Fruit fly (Drosophila melanogaster) whole organism, embryonic: ENCODE measurements around the gene Slu7.
A peak's percentile ranks its signal among the peaks of the same experiment; 100 is the strongest.

Experiments
- B-H1 ChIP-seq: fragments of 200-800 bp; sonication (Bioruptor generic); IDR thresholded peaks from 3 replicates; pipeline ENCODE4 v1.3.6; 2022; ENCODE audit warnings: missing biosample characterization, missing genetic modification characterization
- CG10431 ChIP-seq: fragments of 200-800 bp; sonication (Bioruptor generic); optimal IDR thresholded peaks from 3 replicates; lab custom pipeline; 2018; ENCODE audit warnings: missing biosample characterization, mild to moderate bottlenecking, missing genetic modification characterization
- CG10654 ChIP-seq: fragments of 200-800 bp; sonication (Bioruptor generic); optimal IDR thresholded peaks from 2 replicates; lab custom pipeline; 2016; ENCODE audit warnings: missing biosample characterization, missing genetic modification characterization
- CG11456 ChIP-seq: fragments of 200-800 bp; sonication (Bioruptor generic); IDR thresholded peaks from 3 replicates; pipeline ENCODE4 v1.3.6; 2022; ENCODE audit warnings: missing biosample characterization, missing genetic modification characterization
- CG14014 ChIP-seq: fragments of 200-800 bp; sonication (Bioruptor generic); IDR thresholded peaks from 2 replicates; pipeline ENCODE4 v1.3.6; 2022; ENCODE audit warnings: missing biosample characterization, missing genetic modification characterization
- CG14667 ChIP-seq: fragments of 200-800 bp; sonication (Bioruptor generic); IDR thresholded peaks from 2 replicates; pipeline ENCODE4 v1.3.6; 2022; ENCODE audit warnings: missing biosample characterization, missing genetic modification characterization
- CG1647 ChIP-seq: fragments of 200-800 bp; sonication (Bioruptor generic); optimal IDR thresholded peaks from 3 replicates; lab custom pipeline; 2016; ENCODE audit warnings: missing biosample characterization, missing genetic modification characterization
- CG2120 ChIP-seq: fragments of 200-800 bp; sonication (Bioruptor generic); optimal IDR thresholded peaks from 3 replicates; lab custom pipeline; 2016; ENCODE audit warnings: missing biosample characterization, missing genetic modification characterization
- CG2875 ChIP-seq: fragments of 200-800 bp; sonication (Bioruptor generic); optimal IDR thresholded peaks from 2 replicates; lab custom pipeline; 2017; ENCODE audit warnings: missing biosample characterization, mild to moderate bottlenecking, missing genetic modification characterization, missing genetic modification reagents
- CG33557 ChIP-seq: fragments of 200-800 bp; sonication (Bioruptor generic); optimal IDR thresholded peaks from 2 replicates; lab custom pipeline; 2019; ENCODE audit warnings: missing biosample characterization, mild to moderate bottlenecking, missing genetic modification characterization, moderate library complexity
- CG42726 ChIP-seq: fragments of 200-800 bp; sonication (Bioruptor generic); IDR thresholded peaks from 2 replicates; pipeline ENCODE4 v1.3.6; 2022; ENCODE audit warnings: missing biosample characterization, missing genetic modification characterization; ENCODE audit not compliant: partially characterized antibody
- CG4360 ChIP-seq: fragments of 200-800 bp; sonication (Bioruptor generic); IDR thresholded peaks from 2 replicates; pipeline ENCODE4 v1.3.6; 2022; ENCODE audit warnings: missing biosample characterization, missing genetic modification characterization
- CG4424 ChIP-seq: fragments of 200-800 bp; sonication (Bioruptor generic); optimal IDR thresholded peaks from 3 replicates; lab custom pipeline; 2016; ENCODE audit warnings: missing biosample characterization, missing genetic modification characterization
- CG4617 ChIP-seq: fragments of 200-800 bp; sonication (Bioruptor generic); optimal IDR thresholded peaks from 3 replicates; lab custom pipeline; 2016; ENCODE audit warnings: missing biosample characterization, missing genetic modification characterization, borderline replicate concordance
- CG4820 ChIP-seq: fragments of 200-800 bp; sonication (Bioruptor generic); optimal IDR thresholded peaks from 3 replicates; lab custom pipeline; 2016; ENCODE audit warnings: missing biosample characterization, missing genetic modification characterization
- CG6791 ChIP-seq: fragments of 200-800 bp; sonication (Bioruptor generic); IDR thresholded peaks from 3 replicates; pipeline ENCODE4 v1.3.6; 2022; ENCODE audit warnings: missing biosample characterization, missing genetic modification characterization; ENCODE audit not compliant: partially characterized antibody
- CG6854 ChIP-seq: fragments of 200-800 bp; sonication (Bioruptor generic); optimal IDR thresholded peaks from 3 replicates; lab custom pipeline; 2017; ENCODE audit warnings: missing biosample characterization, mild to moderate bottlenecking, missing genetic modification characterization
- CG7271 ChIP-seq: fragments of 200-800 bp; sonication (Bioruptor generic); optimal IDR thresholded peaks from 2 replicates; lab custom pipeline; 2018; ENCODE audit warnings: missing biosample characterization, mild to moderate bottlenecking, missing genetic modification characterization, moderate library complexity
- CG8944 ChIP-seq: fragments of 200-800 bp; sonication (Bioruptor generic); optimal IDR thresholded peaks from 3 replicates; lab custom pipeline; 2016; ENCODE audit warnings: missing biosample characterization, missing genetic modification characterization
- CG9215 ChIP-seq: fragments of 200-800 bp; sonication (Bioruptor generic); IDR thresholded peaks from 2 replicates; pipeline ENCODE4 v1.3.6; 2022; ENCODE audit warnings: missing biosample characterization, missing genetic modification characterization
- Dip3 ChIP-seq: fragments of 200-800 bp; sonication (Bioruptor generic); optimal IDR thresholded peaks from 3 replicates; lab custom pipeline; 2016; ENCODE audit warnings: missing biosample characterization, missing genetic modification characterization
- Dref ChIP-seq: fragments of 200-800 bp; sonication (Bioruptor generic); IDR thresholded peaks from 2 replicates; pipeline ENCODE4 v1.3.6; 2022; ENCODE audit warnings: missing biosample characterization, missing genetic modification characterization
- Eip74EF ChIP-seq, 2 experiments: fragments of 200-800 bp in 1 of 2; fragments of >200 bp in 1 of 2; sonication (Bioruptor generic) in 1 of 2; optimal IDR thresholded peaks; 2 replicates each; lab custom pipeline; 2017 to 2019; ENCODE audit warnings: missing biosample characterization in 2 of 2, missing genetic modification characterization in 2 of 2, mild to moderate bottlenecking in 1 of 2, moderate library complexity in 1 of 2
- Gsc ChIP-seq: fragments of 200-800 bp; sonication (Bioruptor generic); IDR thresholded peaks from 2 replicates; pipeline ENCODE4 v1.3.6; 2022; ENCODE audit warnings: missing biosample characterization, missing genetic modification characterization
- Med ChIP-seq: fragments of 200-800 bp; sonication (Bioruptor generic); peaks from one replicate; lab custom pipeline; 2016; ENCODE audit warnings: missing biosample characterization, missing genetic modification characterization, mild to moderate bottlenecking, inconsistent platforms, moderate library complexity
- Mes4 ChIP-seq: fragments of 200-800 bp; sonication (Bioruptor generic); optimal IDR thresholded peaks from 2 replicates; lab custom pipeline; 2016; ENCODE audit warnings: missing biosample characterization, missing genetic modification characterization
- NC2α ChIP-seq: fragments of 200-800 bp; sonication (Bioruptor generic); optimal IDR thresholded peaks from 2 replicates; lab custom pipeline; 2016; ENCODE audit warnings: missing biosample characterization, missing genetic modification characterization
- Oli ChIP-seq: fragments of 200-800 bp; sonication (Bioruptor generic); optimal IDR thresholded peaks from 2 replicates; lab custom pipeline; 2018; ENCODE audit warnings: missing biosample characterization, mild to moderate bottlenecking, missing genetic modification characterization, moderate library complexity
- Tbp ChIP-seq: fragments of >200 bp; optimal IDR thresholded peaks from 2 replicates; lab custom pipeline; 2018; ENCODE audit warnings: missing biosample characterization, missing genetic modification characterization
- Xrp1 ChIP-seq: fragments of 200-800 bp; sonication (Bioruptor generic); IDR thresholded peaks from 2 replicates; pipeline ENCODE4 v1.3.6; 2022; ENCODE audit warnings: missing biosample characterization, missing genetic modification characterization
- amos ChIP-seq: fragments of 200-800 bp; sonication (Bioruptor generic); IDR thresholded peaks from 2 replicates; pipeline ENCODE4 v1.3.6; 2022; ENCODE audit warnings: missing biosample characterization, missing genetic modification characterization; ENCODE audit not compliant: partially characterized antibody
- ash1 ChIP-seq: fragments of 200-800 bp; sonication (Bioruptor generic); optimal IDR thresholded peaks from 2 replicates; lab custom pipeline; 2018; ENCODE audit warnings: missing biosample characterization, mild to moderate bottlenecking, missing genetic modification characterization
- cas ChIP-seq: fragments of 200-800 bp; sonication (Bioruptor generic); IDR thresholded peaks from 2 replicates; pipeline ENCODE4 v1.3.6; 2022; ENCODE audit warnings: missing biosample characterization, missing genetic modification characterization
- cg ChIP-seq: fragments of 200-800 bp; sonication (Bioruptor generic); optimal IDR thresholded peaks from 3 replicates; lab custom pipeline; 2019; ENCODE audit warnings: missing biosample characterization, mild to moderate bottlenecking, missing genetic modification characterization, moderate library complexity
- chinmo ChIP-seq: fragments of 200-800 bp; sonication (Bioruptor generic); IDR thresholded peaks from 4 replicates; pipeline ENCODE4 v1.3.6; 2022; ENCODE audit warnings: missing biosample characterization, missing genetic modification characterization; ENCODE audit not compliant: partially characterized antibody
- dmrt11E ChIP-seq: fragments of 200-800 bp; sonication (Bioruptor generic); optimal IDR thresholded peaks from 3 replicates; lab custom pipeline; 2018; ENCODE audit warnings: missing biosample characterization, mild to moderate bottlenecking, missing genetic modification characterization, moderate library complexity
- ems ChIP-seq: fragments of 200-800 bp; sonication (Bioruptor generic); optimal IDR thresholded peaks from 3 replicates; lab custom pipeline; 2016; ENCODE audit warnings: missing biosample characterization, missing genetic modification characterization
- eve ChIP-seq, 2 experiments: fragments of >200 bp; optimal IDR thresholded peaks; 2 replicates each; lab custom pipeline; 2017; ENCODE audit warnings: missing biosample characterization in 2 of 2, missing genetic modification characterization in 2 of 2
- eyg ChIP-seq: fragments of 200-800 bp; sonication (Bioruptor generic); optimal IDR thresholded peaks from 3 replicates; lab custom pipeline; 2016; ENCODE audit warnings: missing biosample characterization, missing genetic modification characterization
- h ChIP-seq: fragments of >200 bp; optimal IDR thresholded peaks from 2 replicates; lab custom pipeline; 2017
- jing ChIP-seq: fragments of 200-800 bp; sonication (Bioruptor generic); optimal IDR thresholded peaks from 2 replicates; lab custom pipeline; 2018; ENCODE audit warnings: missing biosample characterization, mild to moderate bottlenecking, missing genetic modification characterization
- lola ChIP-seq, 3 experiments: fragments of >200 bp in 2 of 3; fragments of 200-800 bp in 1 of 3; sonication (Bioruptor generic) in 1 of 3; optimal IDR thresholded peaks; 2 replicates each; lab custom pipeline; 2017 to 2019; ENCODE audit warnings: missing biosample characterization in 3 of 3, missing genetic modification characterization in 3 of 3, mild to moderate bottlenecking in 1 of 3, moderate library complexity in 1 of 3
- luna ChIP-seq: fragments of 200-800 bp; sonication (Bioruptor generic); optimal IDR thresholded peaks from 2 replicates; lab custom pipeline; 2016; ENCODE audit warnings: missing biosample characterization, missing genetic modification characterization
- maf-S ChIP-seq: fragments of 200-800 bp; sonication (Bioruptor generic); optimal IDR thresholded peaks from 2 replicates; lab custom pipeline; 2016; ENCODE audit warnings: missing biosample characterization, missing genetic modification characterization
- nerfin-2 ChIP-seq: fragments of 200-800 bp; sonication (Bioruptor generic); IDR thresholded peaks from 2 replicates; pipeline ENCODE4 v1.3.6; 2022; ENCODE audit warnings: missing biosample characterization, missing genetic modification characterization; ENCODE audit not compliant: partially characterized antibody
- pros ChIP-seq: fragments of 200-800 bp; sonication (Bioruptor generic); optimal IDR thresholded peaks from 3 replicates; lab custom pipeline; 2019; ENCODE audit warnings: missing biosample characterization, mild to moderate bottlenecking, missing genetic modification characterization, moderate library complexity
- ranshi ChIP-seq: fragments of 200-800 bp; sonication (Bioruptor generic); IDR thresholded peaks from 2 replicates; pipeline ENCODE4 v1.3.6; 2022; ENCODE audit warnings: missing biosample characterization, missing genetic modification characterization
- so ChIP-seq: fragments of 200-800 bp; sonication (Bioruptor generic); IDR thresholded peaks from 3 replicates; pipeline ENCODE4 v1.3.6; 2022; ENCODE audit warnings: missing biosample characterization, missing genetic modification characterization
- tap ChIP-seq: fragments of 200-800 bp; optimal IDR thresholded peaks from 3 replicates; lab custom pipeline; 2019; ENCODE audit warnings: missing biosample characterization, mild to moderate bottlenecking, missing genetic modification characterization, moderate library complexity
- wek ChIP-seq: fragments of 200-800 bp; sonication (Bioruptor generic); optimal IDR thresholded peaks from 3 replicates; lab custom pipeline; 2018; ENCODE audit warnings: missing biosample characterization, mild to moderate bottlenecking, missing genetic modification characterization, moderate library complexity

The Slu7 gene

dm6 chr3R:29038960-29039581 is at the start of gene Slu7, which contains the start of gene Pkc98E (continued):
- no peak for TF ChIP-seq pros (GFP tag; lab: Kevin White, UChicago)
- peak; percentile 52 for TF ChIP-seq CG10654
- TF ChIP-seq CG9215 (GFP tag; lab: Robert Waterston, UW): peak; percentile 65
- TF ChIP-seq CG7271 (tag; lab: Kevin White, UChicago): no peak
- TF ChIP-seq amos: peak; percentile 94
- TF ChIP-seq ems (GFP tag; lab: Kevin White, UChicago): peak; percentile 49
- TF ChIP-seq ash1 (GFP tag; lab: Kevin White, UChicago): no peak
- no peak for TF ChIP-seq Gsc
- no peak for TF ChIP-seq B-H1
- TF ChIP-seq CG11456 (GFP tag; lab: Robert Waterston, UW): peak; percentile 74
- TF ChIP-seq tap (tag; lab: Kevin White, UChicago): peak; percentile 45
- TF ChIP-seq wek (GFP tag; lab: Kevin White, UChicago): no peak
- TF ChIP-seq cas (GFP tag; lab: Robert Waterston, UW): peak; percentile 49; the same call in 1 of the 2 replicates
- TF ChIP-seq Dip3 (GFP tag; lab: Kevin White, UChicago): peak; percentile 73
- peak; percentile 96 for TF ChIP-seq Med (GFP tag; lab: Kevin White, UChicago)
- TF ChIP-seq CG10431 (GFP tag; lab: Kevin White, UChicago): no peak
- TF ChIP-seq ranshi (GFP tag; lab: Robert Waterston, UW): no peak
- peak; percentile 80 for TF ChIP-seq nerfin-2 (GFP tag; lab: Robert Waterston, UW)
- TF ChIP-seq Xrp1 (GFP tag; lab: Robert Waterston, UW): peak; percentile 70
- TF ChIP-seq CG6791 (GFP tag; lab: Robert Waterston, UW): peak; percentile 95
- TF ChIP-seq eyg (GFP tag; lab: Kevin White, UChicago): peak; percentile 45
- TF ChIP-seq CG4617: peak; percentile 97
- TF ChIP-seq CG14667 (GFP tag; lab: Robert Waterston, UW): 0 out of 2 replicates have a peak, but pooled peaks have one; percentile 12
- no peak for TF ChIP-seq Oli (tag; lab: Kevin White, UChicago)
- peak; percentile 79; the same call in 1 of the 2 replicates for TF ChIP-seq CG42726
- no peak for TF ChIP-seq CG6854
- peak; percentile 57 for TF ChIP-seq CG8944 (GFP tag; lab: Kevin White, UChicago)
- no peak for TF ChIP-seq CG4820
- peak; percentile 50 for TF ChIP-seq CG1647 (GFP tag; lab: Kevin White, UChicago)
- 0 out of 2 replicates have a peak, but pooled peaks have one; percentile 6 for TF ChIP-seq CG4360 (GFP tag; lab: Robert Waterston, UW)
- peak; percentile 86 for TF ChIP-seq CG2120 (GFP tag; lab: Kevin White, UChicago)
- peak in 1 of 3 experiments; percentile 68 for TF ChIP-seq lola (GFP tag; optimal IDR thresholded peaks at IDR 0.05; lab: Kevin White, UChicago)
- peak; percentile 64 for TF ChIP-seq Mes4 (GFP tag; lab: Kevin White, UChicago)
- TF ChIP-seq NC2α: no peak
- TF ChIP-seq luna (GFP tag; lab: Kevin White, UChicago): peak; percentile 60
- no peak for TF ChIP-seq so (GFP tag; lab: Robert Waterston, UW)
- TF ChIP-seq jing (GFP tag; lab: Kevin White, UChicago): no peak
- TF ChIP-seq eve (GFP tag; optimal IDR thresholded peaks at IDR 0.05; lab: Kevin White, UChicago): no peak
- TF ChIP-seq h (lab: Kevin White, UChicago): no peak
- TF ChIP-seq Dref (GFP tag; lab: Robert Waterston, UW): peak; percentile 88
- peak; percentile 95 for TF ChIP-seq cg
- peak; percentile 28 for TF ChIP-seq maf-S (GFP tag; lab: Kevin White, UChicago)
- TF ChIP-seq CG33557 (GFP tag; lab: Kevin White, UChicago): peak; percentile 21
- no peak for TF ChIP-seq Eip74EF (GFP tag; optimal IDR thresholded peaks at IDR 0.05; lab: Kevin White, UChicago)
- 0 out of 2 replicates have a peak, but pooled peaks have one; percentile 32 for TF ChIP-seq CG14014
- TF ChIP-seq dmrt11E (tag; lab: Kevin White, UChicago): peak; percentile 17
- TF ChIP-seq Tbp (GFP tag; lab: Kevin White, UChicago): no peak
- no peak for TF ChIP-seq CG2875 (GFP tag; lab: Kevin White, UChicago)
- peak; percentile 43 for TF ChIP-seq CG4424 (GFP tag; lab: Kevin White, UChicago)
- peak; percentile 91; the same call in 3 of the 4 replicates for TF ChIP-seq chinmo (GFP tag; lab: Robert Waterston, UW)
